Fruit fly (Drosophila melanogaster) whole organism, embryonic: ENCODE results near the gene Mtpalpha.

Source experiments
- CG12104 ChIP-seq: fragments of 200-800 bp; sonication (Bioruptor generic); optimal IDR thresholded peaks from 3 replicates; lab custom pipeline; 2016; ENCODE audit warnings: missing biosample characterization, missing genetic modification characterization
- CG18599 ChIP-seq: fragments of 200-800 bp; sonication (Bioruptor generic); optimal IDR thresholded peaks from 3 replicates; lab custom pipeline; 2017; ENCODE audit warnings: missing biosample characterization, missing genetic modification characterization, mild to moderate bottlenecking, moderate library complexity, missing genetic modification reagents
- CG30403 ChIP-seq: fragments of 200-800 bp; sonication (Bioruptor generic); optimal IDR thresholded peaks from 3 replicates; lab custom pipeline; 2016; ENCODE audit warnings: missing biosample characterization, missing genetic modification characterization
- CG9609 ChIP-seq: fragments of 200-800 bp; sonication (Bioruptor generic); optimal IDR thresholded peaks from 3 replicates; lab custom pipeline; 2016; ENCODE audit warnings: missing biosample characterization, missing genetic modification characterization
- CG9727 ChIP-seq: fragments of 200-800 bp; sonication (Bioruptor generic); optimal IDR thresholded peaks from 3 replicates; lab custom pipeline; 2017; ENCODE audit warnings: missing biosample characterization, mild to moderate bottlenecking, missing genetic modification characterization
- NK7.1 ChIP-seq: fragments of 200-800 bp; sonication (Bioruptor generic); optimal IDR thresholded peaks from 3 replicates; lab custom pipeline; 2016; ENCODE audit warnings: missing biosample characterization, missing genetic modification characterization
- Ptx1 ChIP-seq: fragments of 200-800 bp; sonication (Bioruptor generic); IDR thresholded peaks from 2 replicates; pipeline ENCODE4 v1.3.6; 2022; ENCODE audit warnings: missing biosample characterization, missing genetic modification characterization
- ara ChIP-seq: fragments of 200-800 bp; sonication (Bioruptor generic); IDR thresholded peaks from 2 replicates; pipeline ENCODE4 v1.3.6; 2022; ENCODE audit warnings: missing biosample characterization, missing genetic modification characterization
- ems ChIP-seq: fragments of 200-800 bp; sonication (Bioruptor generic); optimal IDR thresholded peaks from 3 replicates; lab custom pipeline; 2016; ENCODE audit warnings: missing biosample characterization, missing genetic modification characterization
- pan ChIP-seq, 4 experiments: fragments of >200 bp in 3 of 4; fragments of 200-800 bp in 1 of 4; sonication (Bioruptor generic) in 1 of 4; optimal IDR thresholded peaks in 3 of 4; IDR thresholded peaks in 1 of 4; 2 replicates each; pipeline versions ENCODE4 v1.3.6 to Lab custom; 2017 to 2022; ENCODE audit warnings: missing biosample characterization in 2 of 4, missing genetic modification characterization in 2 of 4, mixed read lengths in 1 of 4

DNA sequence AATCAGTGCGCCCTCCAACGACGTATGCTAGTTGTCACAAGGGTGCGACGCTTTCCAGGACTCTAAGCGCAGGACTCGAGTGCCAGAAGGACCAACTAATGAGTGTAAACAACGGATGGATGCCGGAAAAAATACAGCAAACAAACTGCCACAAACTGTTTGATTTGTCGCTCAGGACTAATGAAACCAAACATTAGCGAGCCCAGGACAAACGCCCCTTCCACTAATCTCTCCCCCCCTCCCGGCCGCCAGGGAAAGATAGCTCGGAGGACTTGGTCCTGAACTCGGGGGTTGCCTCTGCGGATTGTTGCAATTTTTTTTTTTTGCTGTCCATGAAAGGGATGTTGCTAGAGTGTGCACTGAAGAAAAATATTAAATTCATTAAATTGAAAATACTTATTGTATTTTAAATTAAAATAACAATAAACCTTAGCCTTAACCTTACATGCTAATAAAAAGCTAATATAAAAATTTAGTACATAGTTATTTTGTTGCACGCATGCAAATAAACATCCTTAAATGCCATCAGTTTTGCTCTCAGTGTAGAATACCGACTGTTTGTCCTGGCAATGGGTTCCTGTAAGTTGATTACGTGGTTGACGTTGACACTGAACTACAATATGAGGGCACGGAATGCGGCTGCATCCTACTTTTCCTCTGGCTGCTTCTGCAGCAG, 18.2 kb upstream of the Mtpalpha start:
- TF ChIP-seq pan (optimal IDR thresholded peaks at IDR 0.05; lab: Kevin White, UChicago) (no peak), pan (GFP tag; optimal IDR thresholded peaks at IDR 0.05 in 1 of 2, IDR thresholded peaks at IDR 0.05 in 1 of 2) (peak in 1 of 2 experiments; percentile 55), CG30403 (GFP tag; lab: Kevin White, UChicago) (peak; percentile 22), Ptx1 (GFP tag; lab: Robert Waterston, UW) (peak; percentile 54), NK7.1 (GFP tag; lab: Kevin White, UChicago) (no peak), ara (GFP tag; lab: Robert Waterston, UW) (peak; percentile 68), CG9727 (GFP tag; lab: Kevin White, UChicago) (peak; percentile 77), CG9609 (no peak), CG18599 (GFP tag; lab: Kevin White, UChicago) (peak; percentile 29), ems (GFP tag; lab: Kevin White, UChicago) (no peak), CG12104 (GFP tag; lab: Kevin White, UChicago) (no peak)
